Worm (Caenorhabditis elegans) whole organism, L4/young adult: ENCODE data around the gene Y43C5B.2.
A peak's percentile ranks its signal among the peaks of the same experiment; 100 is the strongest.

Experiments
- W03F9.2 ChIP-seq: fragments of 150-350 bp; optimal IDR thresholded peaks from 2 replicates; lab custom pipeline; 2014; ENCODE audit warnings: missing biosample characterization, missing genetic modification characterization
- dao-5 ChIP-seq: sonication (generic microtip); optimal IDR thresholded peaks from 2 replicates; lab custom pipeline; 2016; ENCODE audit warnings: missing genotype, missing genetic modification characterization, moderate library complexity, missing compliant biosample characterization
- him-1 ChIP-seq: sonication (generic microtip); optimal IDR thresholded peaks from 2 replicates; lab custom pipeline; 2016; ENCODE audit warnings: missing genotype, missing genetic modification reagents, missing genetic modification characterization, missing compliant biosample characterization

ce11 chrIV:10345990-10346389 is 6.2 kb downstream of the Y43C5B.2 start:
- TF ChIP-seq W03F9.2 (tag; lab: Kevin White, UChicago), result peak; percentile 7
- TF ChIP-seq him-1 (tag; lab: Kevin White, UChicago), result peak; percentile 32
- TF ChIP-seq dao-5 (tag; lab: Kevin White, UChicago), result no peak
